Fruit fly (Drosophila melanogaster): ENCODE measurements around the gene Gs1.

Gs1 gene

DNA sequence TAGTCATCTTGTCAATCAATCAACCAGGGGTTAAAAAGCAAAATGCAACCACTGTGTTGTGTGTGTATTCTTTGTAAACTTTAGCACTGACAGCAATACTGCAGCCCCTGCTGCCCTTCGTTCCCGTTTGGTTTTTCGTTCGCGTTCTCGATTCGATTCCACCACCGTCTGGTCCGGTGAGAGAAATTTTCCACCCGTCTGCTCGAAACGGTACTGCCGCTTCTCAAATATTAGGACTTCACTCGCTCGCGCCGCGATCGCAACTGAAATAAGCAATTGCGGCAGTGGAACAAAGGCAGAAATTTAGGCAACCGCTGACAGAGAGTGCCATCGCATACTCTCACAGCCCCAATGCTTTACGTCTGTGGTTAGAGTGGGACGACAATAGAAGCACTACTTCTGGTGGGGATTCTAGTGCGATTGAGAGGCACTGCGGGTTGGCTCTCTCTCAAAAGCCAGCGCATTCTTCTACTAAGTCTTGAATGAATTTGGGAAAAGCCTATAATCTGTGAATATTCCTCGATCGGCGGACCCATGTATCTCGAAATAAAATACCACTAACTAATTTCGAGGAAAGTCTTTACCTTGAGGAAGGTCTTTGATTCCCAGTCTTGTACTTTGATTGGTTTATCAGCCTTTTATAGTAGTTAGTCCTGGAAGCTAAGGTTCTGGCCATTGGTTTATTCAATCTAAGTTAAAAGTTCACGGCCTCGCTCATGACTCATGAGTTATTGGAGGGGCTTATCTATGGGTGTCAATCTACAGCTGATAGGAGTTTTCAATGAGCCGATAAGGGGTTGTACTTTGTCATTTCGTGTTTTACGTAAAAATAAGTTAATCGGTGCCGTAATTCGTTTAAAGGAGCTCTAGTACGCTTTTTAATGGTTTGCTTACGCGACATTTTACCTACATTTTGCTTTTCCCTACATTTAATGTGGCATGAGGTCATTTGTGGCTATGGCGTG, 2.6 kb upstream of the Gs1 start:
- TF ChIP-seq CG8478 (optimal IDR thresholded peaks at IDR 0.05) (peak; percentile 56), CTCF (optimal IDR thresholded peaks at IDR 0.05) (no peak)

- TF ChIP-seq CTCF (optimal IDR thresholded peaks at IDR 0.05) (no peak), CG8478 (optimal IDR thresholded peaks at IDR 0.05) (no peak)
These were observed 1.2 kb upstream of the Gs1 start, which contains the start of gene CG3164 for dm6 chr2L:130691-131090. CG3164 (minus strand) TSS chr2L:130791.

- TF ChIP-seq CG8478 (optimal IDR thresholded peaks at IDR 0.05) (no peak), CTCF (optimal IDR thresholded peaks at IDR 0.05) (no peak)
These were observed 2.9 kb downstream of the Gs1 start for dm6 chr2L:134563-135382.

dm6 chr2L:135383-136130, 3.7 kb downstream of the Gs1 start:
- TF ChIP-seq CTCF (optimal IDR thresholded peaks at IDR 0.05) = no peak
- no peak for TF ChIP-seq CG8478 (optimal IDR thresholded peaks at IDR 0.05)

DNA sequence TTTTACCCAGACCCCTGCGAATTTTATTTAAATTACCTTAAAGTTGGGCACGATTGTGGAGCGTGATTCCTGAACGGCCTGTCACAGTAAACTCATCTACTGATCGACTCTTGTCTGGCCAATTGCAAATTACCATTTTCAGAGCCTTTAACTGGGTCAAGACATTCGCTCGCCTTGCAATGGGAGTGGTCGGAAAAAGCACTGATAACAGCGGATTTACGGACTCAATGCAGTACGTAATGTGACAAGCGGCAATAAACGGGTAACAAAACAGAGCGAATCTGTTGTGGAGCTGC, 4.2 kb downstream of the Gs1 start:
- TF ChIP-seq CG8478 (optimal IDR thresholded peaks at IDR 0.05) (no peak), CTCF (optimal IDR thresholded peaks at IDR 0.05) (no peak)

- TF ChIP-seq CTCF (optimal IDR thresholded peaks at IDR 0.05) = no peak
- TF ChIP-seq CG8478 (optimal IDR thresholded peaks at IDR 0.05) = no peak
These were observed 5.2 kb downstream of the Gs1 start for dm6 chr2L:136747-137709.

DNA sequence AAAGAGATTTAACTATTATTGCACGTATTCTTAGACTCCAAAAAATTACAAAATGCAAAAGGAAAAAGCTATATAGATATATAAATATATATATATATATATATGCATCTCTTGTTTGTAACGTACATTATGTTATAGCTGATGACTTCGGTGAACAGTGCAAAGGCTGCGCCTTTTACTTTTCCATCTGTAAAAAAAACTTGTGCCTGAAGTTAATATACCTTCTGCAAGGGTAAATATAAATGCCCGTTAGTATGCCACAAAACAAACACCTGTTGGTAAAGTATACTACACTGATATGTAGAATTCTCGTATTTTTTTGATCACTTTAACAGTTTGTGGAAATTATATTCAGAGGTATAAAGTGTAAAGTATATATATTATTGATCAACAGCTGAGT, 6.2 kb downstream of the Gs1 start:
- TF ChIP-seq CTCF (optimal IDR thresholded peaks at IDR 0.05) (peak in 1 of 2 experiments; percentile 35), CG8478 (optimal IDR thresholded peaks at IDR 0.05) (no peak)

DNA sequence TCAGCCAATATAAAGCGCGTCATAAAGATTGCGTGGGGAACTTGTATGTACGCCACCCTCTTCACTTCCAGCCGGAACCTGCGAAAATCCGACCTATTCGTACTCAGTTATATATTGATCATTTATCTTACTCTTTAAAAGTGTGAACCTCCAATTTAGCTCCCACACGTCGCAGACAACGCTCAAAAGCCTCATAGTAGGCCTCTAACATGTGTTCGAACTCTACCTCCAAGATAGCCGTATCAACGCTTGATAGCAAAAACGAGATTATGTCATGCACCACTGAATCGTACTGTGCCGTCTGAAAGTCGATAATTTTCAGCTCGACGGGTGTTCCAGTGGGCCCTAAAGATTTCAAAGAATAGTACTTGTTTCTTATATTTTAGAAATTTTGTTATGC, 7.7 kb downstream of the Gs1 start:
- TF ChIP-seq CTCF (optimal IDR thresholded peaks at IDR 0.05) (no peak), CG8478 (optimal IDR thresholded peaks at IDR 0.05) (no peak)

dm6 chr2L:140849-141248, 9.0 kb downstream of the Gs1 start, which contains the start of the genes CG31975 and ovm:
CG31975 (minus strand) TSS chr2L:140992.
ovm (minus strand) TSS chr2L:140992.
- TF ChIP-seq CTCF (optimal IDR thresholded peaks at IDR 0.05) (no peak), CG8478 (optimal IDR thresholded peaks at IDR 0.05) (no peak)

dm6 chr2L:143088-143487, 11.2 kb downstream of the Gs1 start, which contains the start of the genes CG31974 and CG11454:
CG31974 (minus strand) TSS chr2L:143091.
CG11454 (plus strand) TSS chr2L:143323.
- peak in 1 of 2 experiments; percentile 8 for TF ChIP-seq CTCF (optimal IDR thresholded peaks at IDR 0.05)
- no peak for TF ChIP-seq CG8478 (optimal IDR thresholded peaks at IDR 0.05)

DNA sequence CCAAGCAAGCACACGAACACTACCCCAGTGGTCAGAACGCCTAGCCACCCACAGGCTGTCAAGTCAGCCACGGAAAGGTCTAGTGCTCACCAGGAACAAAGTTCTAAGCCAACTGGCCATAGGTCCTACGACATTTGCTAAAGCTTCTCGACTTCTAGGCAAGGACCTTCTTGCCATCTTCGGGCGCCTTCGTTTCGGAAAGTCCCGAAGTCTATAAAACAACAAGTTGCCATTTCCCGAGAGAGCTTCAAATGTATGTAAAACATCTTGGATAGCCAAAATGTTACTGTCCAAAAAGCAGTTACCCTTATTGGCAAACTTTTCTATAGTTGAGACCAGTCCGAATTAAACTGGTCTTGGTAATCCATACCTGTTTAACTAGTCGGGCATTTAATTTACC, 14.6 kb downstream of the Gs1 start:
- TF ChIP-seq CG8478 (optimal IDR thresholded peaks at IDR 0.05) (no peak), CTCF (optimal IDR thresholded peaks at IDR 0.05) (no peak)

DNA sequence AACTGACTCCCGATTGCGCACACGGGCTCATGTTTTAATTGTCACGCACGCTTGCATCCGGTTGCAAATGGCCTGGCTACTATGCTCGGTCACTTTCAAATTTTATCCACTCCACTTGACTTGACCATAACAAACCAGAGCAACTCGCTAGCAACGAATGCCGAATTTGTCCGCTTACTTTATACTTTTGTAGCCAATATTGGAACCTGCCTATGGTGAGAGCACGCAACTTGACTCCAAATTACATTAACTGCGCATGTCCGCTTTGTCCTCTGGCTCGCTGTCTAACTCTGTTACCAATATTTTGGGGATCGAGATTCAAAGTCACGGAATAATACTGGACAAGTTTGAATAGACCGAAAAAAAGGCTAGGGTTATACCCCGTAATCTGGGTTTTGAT, 21.3 kb downstream of the Gs1 start, which contains the start of gene CG42399:
CG42399 (minus strand) TSS at position 159 of the 400 bp plus-strand sequence.
- no peak for TF ChIP-seq CG8478 (optimal IDR thresholded peaks at IDR 0.05)
- TF ChIP-seq CTCF (optimal IDR thresholded peaks at IDR 0.05) = no peak

DNA sequence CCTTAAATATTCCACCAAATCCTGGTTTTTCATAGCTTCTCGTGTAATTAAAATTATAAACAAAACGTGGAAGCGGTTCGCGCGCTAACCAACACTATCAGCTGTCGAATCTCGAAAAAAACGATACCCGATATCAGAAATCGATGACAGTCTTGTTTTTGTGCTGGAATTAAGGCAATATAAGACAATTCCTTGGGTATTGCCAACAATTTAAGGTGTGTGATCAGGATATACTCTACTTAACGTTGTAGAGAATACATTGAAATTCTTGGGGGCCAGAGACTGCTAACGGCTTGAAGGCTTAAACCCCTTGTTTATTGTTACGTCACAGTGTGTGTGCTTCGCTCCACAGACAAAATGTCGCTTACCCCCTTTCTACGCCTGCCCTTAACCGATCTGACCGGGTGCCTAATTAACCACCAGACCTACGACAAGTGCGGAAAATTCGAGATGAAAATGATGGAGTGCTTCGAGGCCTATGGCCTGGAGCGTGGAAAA, 23.4 kb downstream of the Gs1 start, which contains the start of gene Pus10:
Pus10 (minus strand) TSS at position 91 of the 498 bp plus-strand sequence.
- TF ChIP-seq CTCF (optimal IDR thresholded peaks at IDR 0.05) (no peak), CG8478 (optimal IDR thresholded peaks at IDR 0.05) (no peak)

All from S2 (cell line).